Fruit fly (Drosophila melanogaster): ENCODE results near the gene Herp.

The Herp gene

dm6 chr2L:7821279-7821848 is 21.5 kb upstream of the Herp start (continued):
- TF ChIP-seq CG7786 (GFP tag; optimal IDR thresholded peaks at IDR 0.05) (peak; percentile 66), chn (GFP tag; optimal IDR thresholded peaks at IDR 0.05) (peak; percentile 67), btn (GFP tag; optimal IDR thresholded peaks at IDR 0.05) (no peak), CG11560 (tag; IDR thresholded peaks at IDR 0.05) (no peak), lab (GFP tag; optimal IDR thresholded peaks at IDR 0.05) (no peak), tx (GFP tag; optimal IDR thresholded peaks at IDR 0.05) (no peak), zfh1 (GFP tag; IDR thresholded peaks at IDR 0.05) (peak; percentile 60; the same call in 2 of the 3 replicates), CG34376 (GFP tag; optimal IDR thresholded peaks at IDR 0.05) (peak; percentile 28), Sin3A (optimal IDR thresholded peaks at IDR 0.05) (peak; percentile 58), CG9797 (GFP tag; optimal IDR thresholded peaks at IDR 0.05) (peak; percentile 19), grn (GFP tag; optimal IDR thresholded peaks at IDR 0.05) (no peak), CG14050 (GFP tag; IDR thresholded peaks at IDR 0.05) (no peak), Kr (GFP tag; optimal IDR thresholded peaks at IDR 0.05) (no peak), al (GFP tag; IDR thresholded peaks at IDR 0.05) (no peak; the same call in 1 of the 2 replicates), tin (GFP tag; optimal IDR thresholded peaks at IDR 0.05) (peak; percentile 68), hkb (optimal IDR thresholded peaks at IDR 0.05) (no peak), hkb (GFP tag; IDR thresholded peaks at IDR 0.05) (peak; percentile 59), D19B (GFP tag; optimal IDR thresholded peaks at IDR 0.05) (no peak), sna (GFP tag; IDR thresholded peaks at IDR 0.05; ENCODE audit: partially characterized antibody) (peak; percentile 88), CG10959 (GFP tag; IDR thresholded peaks at IDR 0.05) (no peak; the same call in 1 of the 2 replicates), crp (GFP tag; optimal IDR thresholded peaks at IDR 0.05) (peak in 1 of 2 experiments; percentile 52), CG8281 (tag; optimal IDR thresholded peaks at IDR 0.05) (peak; percentile 54), Fer2 (tag; optimal IDR thresholded peaks at IDR 0.05) (peak; percentile 43), bab2 (GFP tag; optimal IDR thresholded peaks at IDR 0.05) (peak; percentile 32), Asciz (GFP tag; optimal IDR thresholded peaks at IDR 0.05) (peak; percentile 24), tll (GFP tag; optimal IDR thresholded peaks at IDR 0.05) (no peak), gt (GFP tag; IDR thresholded peaks at IDR 0.05) (no peak), hb (GFP tag; IDR thresholded peaks at IDR 0.05; ENCODE audit: partially characterized antibody) (peak; percentile 79; the same call in 2 of the 3 replicates), en (GFP tag; optimal IDR thresholded peaks at IDR 0.05) (no peak), CG9817 (tag; optimal IDR thresholded peaks at IDR 0.05) (peak; percentile 45), Hsf (GFP tag; optimal IDR thresholded peaks at IDR 0.05) (peak; percentile 71), Sry-δ (GFP tag; optimal IDR thresholded peaks at IDR 0.05) (peak; percentile 76), fu2 (GFP tag; optimal IDR thresholded peaks at IDR 0.05) (peak; percentile 37), Dip3 (GFP tag; optimal IDR thresholded peaks at IDR 0.05) (peak; percentile 53), Xbp1 (GFP tag; optimal IDR thresholded peaks at IDR 0.05) (peak; percentile 75), scrt (GFP tag; optimal IDR thresholded peaks at IDR 0.05) (peak; percentile 79), caup (GFP tag; optimal IDR thresholded peaks at IDR 0.05; ENCODE audit: severe bottlenecking) (peak; percentile 36), CG18476 (GFP tag; optimal IDR thresholded peaks at IDR 0.05) (peak; percentile 15), NC2α (GFP tag; optimal IDR thresholded peaks at IDR 0.05) (no peak), sob (GFP tag; IDR thresholded peaks at IDR 0.05) (peak; percentile 75), CG7556 (GFP tag; optimal IDR thresholded peaks at IDR 0.05) (peak; percentile 33), CG17328 (GFP tag; IDR thresholded peaks at IDR 0.05) (peak; percentile 50; the same call in 1 of the 2 replicates), crol (GFP tag; IDR thresholded peaks at IDR 0.05) (no peak), Stat92E (GFP tag; optimal IDR thresholded peaks at IDR 0.05) (peak in 1 of 3 experiments; percentile 48), vnd (GFP tag; IDR thresholded peaks at IDR 0.05; ENCODE audit: partially characterized antibody) (peak; percentile 79), yki (optimal IDR thresholded peaks at IDR 0.05) (no peak), CG10274 (GFP tag; optimal IDR thresholded peaks at IDR 0.05) (no peak), CG9215 (GFP tag; IDR thresholded peaks at IDR 0.05) (peak; percentile 37), slp2 (GFP tag; optimal IDR thresholded peaks at IDR 0.05) (peak; percentile 4), Dad (GFP tag; optimal IDR thresholded peaks at IDR 0.05) (peak; percentile 72), CG5953 (GFP tag; IDR thresholded peaks at IDR 0.05) (peak; percentile 42; the same call in 1 of the 2 replicates)
